Fruit fly (Drosophila melanogaster) whole organism, adult: ENCODE results near the gene Cadps.

Experiments
- CG11617 ChIP-seq: fragments of 200-800 bp; sonication (Bioruptor generic); optimal IDR thresholded peaks from 2 replicates; lab custom pipeline; 2017; ENCODE audit warnings: mild to moderate bottlenecking, missing biosample characterization, missing genetic modification reagents, missing genetic modification characterization
- CG12768 ChIP-seq: fragments of 200-800 bp; sonication (Bioruptor generic); optimal IDR thresholded peaks from 2 replicates; lab custom pipeline; 2017; ENCODE audit warnings: missing biosample characterization, missing genetic modification characterization, mild to moderate bottlenecking, moderate library complexity, missing genetic modification reagents
- CG14711 ChIP-seq: fragments of 200-800 bp; sonication (Bioruptor generic); optimal IDR thresholded peaks from 2 replicates; lab custom pipeline; 2018; ENCODE audit warnings: missing biosample characterization, mild to moderate bottlenecking, missing genetic modification characterization, moderate library complexity
- CG1620 ChIP-seq: fragments of 200-800 bp; sonication (Bioruptor generic); optimal IDR thresholded peaks from 2 replicates; lab custom pipeline; 2016; ENCODE audit warnings: missing biosample characterization, missing genetic modification characterization
- CG33017 ChIP-seq: fragments of 200-800 bp; sonication (Bioruptor generic); optimal IDR thresholded peaks from 2 replicates; lab custom pipeline; 2018; ENCODE audit warnings: missing biosample characterization, mild to moderate bottlenecking, missing genetic modification characterization, moderate library complexity
- CG5204 ChIP-seq: fragments of 200-800 bp; sonication (Bioruptor generic); optimal IDR thresholded peaks from 2 replicates; lab custom pipeline; 2016; ENCODE audit warnings: missing biosample characterization, missing genetic modification characterization
- CG7045 ChIP-seq: fragments of 200-800 bp; sonication (Bioruptor generic); optimal IDR thresholded peaks from 2 replicates; lab custom pipeline; 2017; ENCODE audit warnings: missing biosample characterization, mild to moderate bottlenecking, missing genetic modification characterization
- CG7101 ChIP-seq: fragments of 200-800 bp; sonication (Bioruptor generic); optimal IDR thresholded peaks from 2 replicates; lab custom pipeline; 2018; ENCODE audit warnings: missing biosample characterization, mild to moderate bottlenecking, missing genetic modification characterization, moderate library complexity
- Clk ChIP-seq: fragments of 200-800 bp; sonication (Bioruptor generic); optimal IDR thresholded peaks from 2 replicates; lab custom pipeline; 2017; ENCODE audit warnings: missing biosample characterization, missing genetic modification characterization
- Crg-1 ChIP-seq: fragments of 200-800 bp; sonication (Bioruptor generic); optimal IDR thresholded peaks from 2 replicates; lab custom pipeline; 2016; ENCODE audit warnings: missing biosample characterization, missing genetic modification characterization
- Hr96 ChIP-seq: fragments of 200-800 bp; sonication (Bioruptor generic); optimal IDR thresholded peaks from 2 replicates; lab custom pipeline; 2016; ENCODE audit warnings: missing biosample characterization, missing genetic modification characterization
- Mnt ChIP-seq: fragments of 200-800 bp; sonication (Bioruptor generic); optimal IDR thresholded peaks from 2 replicates; lab custom pipeline; 2016; ENCODE audit warnings: missing biosample characterization, mild to moderate bottlenecking, missing genetic modification characterization
- bab1 ChIP-seq: fragments of 200-800 bp; sonication (Bioruptor generic); optimal IDR thresholded peaks from 3 replicates; lab custom pipeline; 2019; ENCODE audit warnings: missing biosample characterization, mild to moderate bottlenecking, missing genetic modification characterization, moderate library complexity
- cic ChIP-seq: fragments of 200-800 bp; sonication (Bioruptor generic); optimal IDR thresholded peaks from 2 replicates; lab custom pipeline; 2017; ENCODE audit warnings: missing biosample characterization, mild to moderate bottlenecking, missing genetic modification characterization, moderate library complexity
- cnc ChIP-seq, 2 experiments: fragments of >200 bp; optimal IDR thresholded peaks; 2 replicates each; lab custom pipeline; 2017
- kay ChIP-seq: fragments of 200-800 bp; sonication (Bioruptor generic); peaks from one replicate; lab custom pipeline; 2016; ENCODE audit warnings: missing biosample characterization, missing genetic modification characterization, borderline replicate concordance
- ovo ChIP-seq: fragments of 200-800 bp; sonication (Bioruptor generic); optimal IDR thresholded peaks from 2 replicates; lab custom pipeline; 2016; ENCODE audit warnings: missing biosample characterization, missing genetic modification characterization
- pad ChIP-seq: fragments of 200-800 bp; sonication (Bioruptor generic); optimal IDR thresholded peaks from 3 replicates; lab custom pipeline; 2017; ENCODE audit warnings: missing biosample characterization, missing genetic modification characterization, mild to moderate bottlenecking, moderate library complexity, missing genetic modification reagents
- tj ChIP-seq: fragments of 200-800 bp; sonication (Bioruptor generic); optimal IDR thresholded peaks from 3 replicates; lab custom pipeline; 2017; ENCODE audit warnings: missing biosample characterization, mild to moderate bottlenecking, missing genetic modification characterization, moderate library complexity
- toe ChIP-seq: fragments of 200-800 bp; sonication (Bioruptor generic); optimal IDR thresholded peaks from 2 replicates; lab custom pipeline; 2016; ENCODE audit warnings: missing biosample characterization, missing genetic modification characterization

Cadps gene

dm6 chr4:1238252-1238651 is 7.6 kb downstream of the Cadps start:
- TF ChIP-seq CG7045 (GFP tag; lab: Kevin White, UChicago): no peak
- TF ChIP-seq Hr96 (GFP tag; lab: Kevin White, UChicago): no peak
- no peak for TF ChIP-seq Crg-1 (GFP tag; lab: Kevin White, UChicago)
- TF ChIP-seq CG12768 (GFP tag; lab: Kevin White, UChicago): no peak
- no peak for TF ChIP-seq cnc (optimal IDR thresholded peaks at IDR 0.05; lab: Kevin White, UChicago)
- no peak for TF ChIP-seq tj
- TF ChIP-seq CG7101: no peak
- TF ChIP-seq pad (GFP tag; lab: Kevin White, UChicago): no peak
- TF ChIP-seq CG11617 (GFP tag; lab: Kevin White, UChicago): no peak
- no peak for TF ChIP-seq toe
- TF ChIP-seq CG1620 (GFP tag; lab: Kevin White, UChicago): no peak
- no peak for TF ChIP-seq kay (GFP tag; lab: Kevin White, UChicago)
- TF ChIP-seq ovo (GFP tag; lab: Kevin White, UChicago): no peak
- no peak for TF ChIP-seq CG33017
- TF ChIP-seq CG5204: no peak
- TF ChIP-seq bab1: no peak
- TF ChIP-seq Mnt (GFP tag; lab: Kevin White, UChicago): no peak
- no peak for TF ChIP-seq CG14711
- TF ChIP-seq cic: no peak
- no peak for TF ChIP-seq Clk (GFP tag; lab: Kevin White, UChicago)

DNA sequence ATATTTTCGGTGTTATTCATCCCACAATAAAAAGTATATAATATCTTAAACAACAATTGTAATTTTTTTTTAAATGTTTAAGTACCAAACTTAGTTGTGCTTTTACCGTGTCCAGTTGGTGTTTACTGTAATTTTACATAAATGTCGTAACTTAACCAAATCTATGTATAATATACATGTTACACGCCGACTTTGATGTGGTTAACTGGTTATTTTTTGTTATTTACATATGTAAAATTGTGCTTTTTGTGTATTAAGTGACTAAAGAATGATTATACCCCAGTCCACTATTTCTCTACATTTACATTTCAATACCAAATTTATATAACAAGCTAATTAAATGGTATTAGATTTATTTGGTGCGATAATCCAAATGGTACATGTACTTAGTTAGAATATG is 20.3 kb downstream of the Cadps start:
- TF ChIP-seq CG14711: no peak
- TF ChIP-seq Crg-1 (GFP tag; lab: Kevin White, UChicago): no peak
- no peak for TF ChIP-seq kay (GFP tag; lab: Kevin White, UChicago)
- TF ChIP-seq CG12768 (GFP tag; lab: Kevin White, UChicago): no peak
- TF ChIP-seq CG5204: no peak
- no peak for TF ChIP-seq toe
- no peak for TF ChIP-seq cic
- TF ChIP-seq CG7045 (GFP tag; lab: Kevin White, UChicago): no peak
- no peak for TF ChIP-seq Hr96 (GFP tag; lab: Kevin White, UChicago)
- no peak for TF ChIP-seq CG11617 (GFP tag; lab: Kevin White, UChicago)
- no peak for TF ChIP-seq cnc (optimal IDR thresholded peaks at IDR 0.05; lab: Kevin White, UChicago)
- TF ChIP-seq CG33017: no peak
- no peak for TF ChIP-seq Mnt (GFP tag; lab: Kevin White, UChicago)

dm6 chr4:1257071-1257698 is 26.5 kb downstream of the Cadps start:
- peak; percentile 9 for TF ChIP-seq tj

- no peak for TF ChIP-seq kay (GFP tag; lab: Kevin White, UChicago)
- TF ChIP-seq bab1: no peak
- no peak for TF ChIP-seq cnc (optimal IDR thresholded peaks at IDR 0.05; lab: Kevin White, UChicago)
- TF ChIP-seq Clk (GFP tag; lab: Kevin White, UChicago): no peak
- TF ChIP-seq Mnt (GFP tag; lab: Kevin White, UChicago): no peak
- TF ChIP-seq toe: no peak
- TF ChIP-seq Hr96 (GFP tag; lab: Kevin White, UChicago): no peak
- TF ChIP-seq cic: no peak
- no peak for TF ChIP-seq ovo (GFP tag; lab: Kevin White, UChicago)
- TF ChIP-seq CG5204: no peak
- TF ChIP-seq CG14711: no peak
Observed at dm6 chr4:1260363-1260762, 29.7 kb downstream of the Cadps start.

dm6 chr4:1306367-1306766 is 75.7 kb downstream of the Cadps start:
- peak; percentile 100 for TF ChIP-seq pad (GFP tag; lab: Kevin White, UChicago)
- TF ChIP-seq kay (GFP tag; lab: Kevin White, UChicago): peak; percentile 82
- TF ChIP-seq Crg-1 (GFP tag; lab: Kevin White, UChicago): no peak
- TF ChIP-seq CG12768 (GFP tag; lab: Kevin White, UChicago): peak; percentile 21
- no peak for TF ChIP-seq ovo (GFP tag; lab: Kevin White, UChicago)
- TF ChIP-seq CG14711: no peak

dm6 chr4:1318823-1319222 is 88.2 kb downstream of the Cadps start:
- TF ChIP-seq CG12768 (GFP tag; lab: Kevin White, UChicago) (peak; percentile 64), pad (GFP tag; lab: Kevin White, UChicago) (peak; percentile 100)
